Worm (Caenorhabditis elegans) whole organism, early embryonic: ENCODE data around the gene kcc-3.

ENCODE experiments used
- B0310.2 ChIP-seq: sonication (generic microtip); optimal IDR thresholded peaks from 2 replicates; lab custom pipeline; 2016; ENCODE audit warnings: mild to moderate bottlenecking, missing genetic modification characterization, missing compliant biosample characterization
- F13C5.2 ChIP-seq: sonication (generic microtip); optimal IDR thresholded peaks from 2 replicates; lab custom pipeline; 2017; ENCODE audit warnings: mild to moderate bottlenecking, missing genetic modification characterization, inconsistent platforms, missing compliant biosample characterization
- ama-1 ChIP-seq: fragments of 150-350 bp; optimal IDR thresholded peaks from 2 replicates; lab custom pipeline; 2014
- ceh-36 ChIP-seq: sonication (generic microtip); optimal IDR thresholded peaks from 2 replicates; lab custom pipeline; 2016; ENCODE audit warnings: missing genetic modification characterization, inconsistent platforms, missing compliant biosample characterization
- ets-7 ChIP-seq: sonication (generic microtip); optimal IDR thresholded peaks from 2 replicates; lab custom pipeline; 2016; ENCODE audit warnings: missing genotype, missing genetic modification characterization, missing compliant biosample characterization
- hmbx-1 ChIP-seq: sonication (generic microtip); optimal IDR thresholded peaks from 2 replicates; lab custom pipeline; 2016; ENCODE audit warnings: mild to moderate bottlenecking, missing genetic modification characterization, missing compliant biosample characterization
- tbx-37 ChIP-seq: fragments of 200-800 bp; sonication (Bioruptor generic); conservative IDR thresholded peaks from 2 replicates; pipeline ENCODE4 v1.3.6; 2022; ENCODE audit warnings: missing genetic modification reagents, missing genetic modification characterization, missing compliant biosample characterization

ce11 chrII:7465519-7465918, 31.4 kb upstream of the kcc-3 start, which contains the start of gene sro-1:
- no peak for TF ChIP-seq B0310.2 (tag; lab: Kevin White, UChicago)
- no peak for TF ChIP-seq tbx-37 (GFP tag; lab: Robert Waterston, UW)
- TF ChIP-seq hmbx-1 (tag; lab: Kevin White, UChicago), result no peak
- TF ChIP-seq ama-1 (lab: Kevin White, UChicago), result no peak
- no peak for TF ChIP-seq ceh-36 (tag; lab: Kevin White, UChicago)
- no peak for TF ChIP-seq F13C5.2 (tag; lab: Kevin White, UChicago)
- no peak for TF ChIP-seq ets-7 (tag; lab: Kevin White, UChicago)
